Fruit fly (Drosophila melanogaster) whole organism, pupa: ENCODE results near the gene CG4041.

ENCODE experiments used
- CG10348 ChIP-seq: fragments of 200-800 bp; sonication (Bioruptor generic); IDR thresholded peaks from 2 replicates; pipeline ENCODE4 v1.3.6; 2022; ENCODE audit warnings: missing biosample characterization, missing genetic modification characterization
- CG32121 ChIP-seq: fragments of 200-800 bp; sonication (Bioruptor generic); IDR thresholded peaks from 2 replicates; pipeline ENCODE4 v1.3.6; 2022; ENCODE audit warnings: missing biosample characterization, missing genetic modification characterization
- CG34367 ChIP-seq: fragments of 200-800 bp; sonication (Bioruptor generic); optimal IDR thresholded peaks from 2 replicates; lab custom pipeline; 2018; ENCODE audit warnings: missing biosample characterization, mild to moderate bottlenecking, missing genetic modification characterization
- CG4496 ChIP-seq: fragments of 200-800 bp; sonication (Bioruptor generic); IDR thresholded peaks from 3 replicates; pipeline ENCODE4 v1.3.6; 2022; ENCODE audit warnings: missing biosample characterization, missing genetic modification characterization
- CG8159 ChIP-seq: fragments of 200-800 bp; sonication (Bioruptor generic); optimal IDR thresholded peaks from 3 replicates; lab custom pipeline; 2018; ENCODE audit warnings: missing biosample characterization, mild to moderate bottlenecking, missing genetic modification characterization, moderate library complexity
- D1 ChIP-seq: fragments of 200-800 bp; sonication (Bioruptor generic); optimal IDR thresholded peaks from 2 replicates; lab custom pipeline; 2018; ENCODE audit warnings: missing biosample characterization, mild to moderate bottlenecking, missing genetic modification characterization, moderate library complexity
- Ets98B ChIP-seq: fragments of 200-800 bp; sonication (Bioruptor generic); IDR thresholded peaks from 2 replicates; pipeline ENCODE4 v1.3.6; 2022; ENCODE audit warnings: missing biosample characterization, missing genetic modification characterization
- Pif1A ChIP-seq: fragments of 200-800 bp; sonication (Bioruptor generic); optimal IDR thresholded peaks from 3 replicates; lab custom pipeline; 2016; ENCODE audit warnings: missing biosample characterization, missing genetic modification characterization
- Pif1B ChIP-seq: fragments of 200-800 bp; sonication (Bioruptor generic); optimal IDR thresholded peaks from 3 replicates; lab custom pipeline; 2016; ENCODE audit warnings: missing biosample characterization, missing genetic modification characterization
- fd96Ca ChIP-seq: fragments of 200-800 bp; sonication (Bioruptor generic); IDR thresholded peaks from 3 replicates; pipeline ENCODE4 v1.3.6; 2022; ENCODE audit warnings: missing biosample characterization, missing genetic modification characterization
- gl ChIP-seq: fragments of 200-800 bp; sonication (Bioruptor generic); optimal IDR thresholded peaks from 2 replicates; lab custom pipeline; 2018; ENCODE audit warnings: missing biosample characterization, mild to moderate bottlenecking, missing genetic modification characterization
- rn ChIP-seq: fragments of 200-800 bp; sonication (Bioruptor generic); IDR thresholded peaks from 2 replicates; pipeline ENCODE4 v1.3.6; 2022; ENCODE audit warnings: missing biosample characterization, missing genetic modification characterization

- TF ChIP-seq CG10348 (GFP tag; lab: Robert Waterston, UW) (no peak), Pif1B (GFP tag; lab: Kevin White, UChicago) (no peak), CG32121 (GFP tag; lab: Robert Waterston, UW) (no peak), CG34367 (tag; lab: Kevin White, UChicago) (no peak), D1 (tag; lab: Kevin White, UChicago) (no peak), fd96Ca (no peak), rn (GFP tag; lab: Robert Waterston, UW) (no peak), Ets98B (GFP tag; lab: Robert Waterston, UW) (no peak), CG8159 (no peak), Pif1A (GFP tag; lab: Kevin White, UChicago) (no peak), gl (tag; lab: Kevin White, UChicago) (no peak), CG4496 (GFP tag; lab: Robert Waterston, UW) (no peak)
Measured at dm6 chrX:4896892-4897291, 21.4 kb downstream of the CG4041 start.
